Worm (Caenorhabditis elegans) whole organism, young adult: ENCODE data around the gene M176.4.

Source experiments
- C06A6.2 ChIP-seq: fragments of 200-800 bp; sonication (Bioruptor generic); conservative IDR thresholded peaks from 2 replicates; pipeline ENCODE4 v1.3.6; 2022; ENCODE audit warnings: missing genetic modification characterization, missing compliant biosample characterization
- F10E7.11 ChIP-seq: sonication (generic microtip); optimal IDR thresholded peaks from 2 replicates; lab custom pipeline; 2017; ENCODE audit warnings: mild to moderate bottlenecking, missing genetic modification characterization, moderate library complexity, missing compliant biosample characterization
- F49E8.2 ChIP-seq: sonication (generic microtip); optimal IDR thresholded peaks from 3 replicates; lab custom pipeline; 2017; ENCODE audit warnings: missing genetic modification characterization, mild to moderate bottlenecking, missing compliant biosample characterization, antibody characterized with exemption, moderate library complexity; ENCODE audit not compliant: insufficient read depth
- ama-1 ChIP-seq, 3 experiments: fragments of 150-350 bp in 1 of 3; sonication (generic microtip) in 2 of 3; optimal IDR thresholded peaks; 2 replicates each; lab custom pipeline; 2014 to 2018; ENCODE audit warnings: missing biosample characterization in 2 of 3, missing genetic modification characterization in 2 of 3, missing genetic modification reagents in 2 of 3
- hlh-26 ChIP-seq: fragments of 200-800 bp; sonication (Bioruptor generic); conservative IDR thresholded peaks from 2 replicates; pipeline ENCODE4 v1.3.6; 2022; ENCODE audit warnings: missing genetic modification reagents, missing genetic modification characterization, missing compliant biosample characterization
- hrde-1 ChIP-seq: sonication (generic microtip); optimal IDR thresholded peaks from 2 replicates; lab custom pipeline; 2016; ENCODE audit warnings: missing genetic modification characterization, mild to moderate bottlenecking, missing compliant biosample characterization, moderate library complexity, missing genotype, missing genetic modification reagents, borderline replicate concordance
- lin-54 ChIP-seq: fragments of 200-800 bp; sonication (Bioruptor generic); optimal IDR thresholded peaks from 2 replicates; lab custom pipeline; 2018; ENCODE audit warnings: mild to moderate bottlenecking, missing genetic modification characterization, missing compliant biosample characterization
- nhr-27 ChIP-seq: fragments of 200-800 bp; sonication (Bioruptor generic); optimal IDR thresholded peaks from 2 replicates; lab custom pipeline; 2018; ENCODE audit warnings: mild to moderate bottlenecking, missing genetic modification characterization, moderate library complexity, missing compliant biosample characterization
- pha-4 ChIP-seq: fragments of 150-350 bp; sonication (generic microtip); optimal IDR thresholded peaks from 2 replicates; lab custom pipeline; 2014; ENCODE audit warnings: missing biosample characterization, missing genetic modification reagents, missing genetic modification characterization
- rcor-1 ChIP-seq: fragments of 200-800 bp; sonication (Bioruptor generic); IDR thresholded peaks from 2 replicates; pipeline ENCODE4 v1.3.6; 2022; ENCODE audit warnings: missing genetic modification reagents, missing genetic modification characterization, missing compliant biosample characterization
- snpc-4 ChIP-seq, 5 experiments: fragments of 150-350 bp in 1 of 5; sonication (generic microtip) in 4 of 5; optimal IDR thresholded peaks; 2 replicates each; lab custom pipeline; 2014 to 2018; ENCODE audit warnings: missing genetic modification characterization in 5 of 5, missing biosample characterization in 3 of 5, antibody characterized with exemption in 2 of 5, mild to moderate bottlenecking in 2 of 5, missing compliant biosample characterization in 2 of 5, missing genotype in 2 of 5, moderate library complexity in 2 of 5, missing genetic modification reagents in 1 of 5
- zfh-2 ChIP-seq: fragments of 200-800 bp; sonication (Bioruptor generic); conservative IDR thresholded peaks from 2 replicates; pipeline ENCODE4 v1.3.6; 2022; ENCODE audit warnings: missing genetic modification reagents, missing genetic modification characterization, missing compliant biosample characterization

DNA sequence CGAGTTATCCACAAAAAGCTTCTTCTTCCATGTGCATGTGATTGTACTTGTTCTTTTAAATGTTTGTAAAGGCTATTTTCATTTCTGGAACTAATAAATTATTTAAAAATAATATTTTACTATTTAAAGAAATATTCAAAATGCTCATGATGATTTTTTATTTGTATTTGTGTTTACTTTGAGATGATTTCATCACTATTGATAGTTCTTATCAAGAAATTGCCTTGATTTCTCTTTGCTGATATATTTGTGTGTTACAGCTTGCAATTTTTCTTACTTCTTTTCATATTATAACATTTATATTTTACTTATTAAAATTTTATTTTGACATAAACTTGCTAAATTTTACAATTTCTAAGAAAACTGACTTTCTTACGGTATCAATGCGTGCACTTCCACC is 40.0 kb upstream of the M176.4 start:
- TF ChIP-seq hrde-1 (tag; lab: Kevin White, UChicago) (no peak), rcor-1 (GFP tag; lab: Robert Waterston, UW) (no peak), lin-54 (no peak), hlh-26 (GFP tag; lab: Robert Waterston, UW) (no peak), snpc-4 (GFP tag; optimal IDR thresholded peaks at IDR 0.05; lab: Kevin White, UChicago) (no peak), snpc-4 (tag; optimal IDR thresholded peaks at IDR 0.05; lab: Kevin White, UChicago) (no peak), F10E7.11 (tag; lab: Kevin White, UChicago) (no peak), C06A6.2 (GFP tag; lab: Robert Waterston, UW) (no peak), pha-4 (tag; lab: Kevin White, UChicago) (no peak), ama-1 (optimal IDR thresholded peaks at IDR 0.05; lab: Kevin White, UChicago) (no peak), ama-1 (GFP tag; optimal IDR thresholded peaks at IDR 0.05; lab: Kevin White, UChicago) (no peak), zfh-2 (no peak), nhr-27 (tag; lab: Kevin White, UChicago) (no peak), F49E8.2 (no peak)
